Worm (Caenorhabditis elegans) whole organism, young adult: Measurements from ENCODE around the gene K07D4.6.

Experiments used
- F10E7.11 ChIP-seq: sonication (generic microtip); optimal IDR thresholded peaks from 2 replicates; lab custom pipeline; 2017; ENCODE audit warnings: mild to moderate bottlenecking, missing genetic modification characterization, moderate library complexity, missing compliant biosample characterization
- Y56A3A.18 ChIP-seq: fragments of 200-800 bp; sonication (Bioruptor generic); IDR thresholded peaks from 2 replicates; pipeline ENCODE4 v1.3.6; 2022; ENCODE audit warnings: missing genetic modification reagents, missing genetic modification characterization, missing compliant biosample characterization
- Y67H2A.10 ChIP-seq: fragments of 200-800 bp; sonication (Bioruptor generic); conservative IDR thresholded peaks from 2 replicates; pipeline ENCODE4 v1.3.6; 2022; ENCODE audit warnings: missing genetic modification reagents, missing genetic modification characterization, missing compliant biosample characterization
- ama-1 ChIP-seq, 3 experiments: fragments of 150-350 bp in 1 of 3; sonication (generic microtip) in 2 of 3; optimal IDR thresholded peaks; 2 replicates each; lab custom pipeline; 2014 to 2018; ENCODE audit warnings: missing biosample characterization in 2 of 3, missing genetic modification characterization in 2 of 3, missing genetic modification reagents in 2 of 3
- lag-1 ChIP-seq: fragments of 200-800 bp; sonication (Bioruptor generic); IDR thresholded peaks from 2 replicates; pipeline ENCODE4 v1.3.6; 2022; ENCODE audit warnings: missing genetic modification reagents, missing genetic modification characterization, missing compliant biosample characterization
- pbrm-1 ChIP-seq: fragments of 200-800 bp; sonication (Bioruptor generic); IDR thresholded peaks from 2 replicates; pipeline ENCODE4 v1.3.6; 2022; ENCODE audit warnings: missing genetic modification reagents, missing genetic modification characterization, missing compliant biosample characterization
- snpc-4 ChIP-seq, 5 experiments: fragments of 150-350 bp in 1 of 5; sonication (generic microtip) in 4 of 5; optimal IDR thresholded peaks; 2 replicates each; lab custom pipeline; 2014 to 2018; ENCODE audit warnings: missing genetic modification characterization in 5 of 5, missing biosample characterization in 3 of 5, antibody characterized with exemption in 2 of 5, mild to moderate bottlenecking in 2 of 5, missing compliant biosample characterization in 2 of 5, missing genotype in 2 of 5, moderate library complexity in 2 of 5, missing genetic modification reagents in 1 of 5
- ztf-6 ChIP-seq: fragments of 200-800 bp; sonication (Bioruptor generic); IDR thresholded peaks from 2 replicates; pipeline ENCODE4 v1.3.6; 2022; ENCODE audit warnings: missing genetic modification reagents, missing genetic modification characterization, missing compliant biosample characterization

DNA sequence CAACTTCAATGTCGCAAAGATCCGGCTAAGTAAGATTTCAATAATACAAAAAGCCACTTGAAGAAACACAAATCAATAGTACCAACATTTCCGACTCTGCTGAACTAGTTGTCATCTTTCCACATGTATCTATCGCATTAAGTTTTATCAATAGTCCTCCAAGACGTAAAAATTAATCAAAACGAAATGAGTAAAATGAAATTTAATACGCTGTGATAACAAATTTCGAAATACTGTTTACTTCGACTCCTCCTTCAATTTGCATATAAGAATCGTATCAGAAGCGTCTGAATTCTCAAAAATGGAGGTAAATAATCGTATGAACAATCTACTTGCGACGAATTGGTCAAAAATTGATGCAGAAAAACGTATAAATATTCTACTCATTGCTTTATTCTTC is 27.8 kb downstream of the K07D4.6 start:
- TF ChIP-seq snpc-4 (GFP tag; optimal IDR thresholded peaks at IDR 0.05; lab: Kevin White, UChicago) = no peak
- no peak for TF ChIP-seq snpc-4 (tag; optimal IDR thresholded peaks at IDR 0.05; lab: Kevin White, UChicago)
- no peak for TF ChIP-seq Y56A3A.18 (GFP tag; lab: Robert Waterston, UW)
- TF ChIP-seq Y67H2A.10 (GFP tag; lab: Robert Waterston, UW) = no peak
- TF ChIP-seq pbrm-1 (GFP tag; lab: Robert Waterston, UW) = no peak
- no peak for TF ChIP-seq F10E7.11 (tag; lab: Kevin White, UChicago)
- TF ChIP-seq ama-1 (optimal IDR thresholded peaks at IDR 0.05; lab: Kevin White, UChicago) = no peak
- no peak for TF ChIP-seq ama-1 (GFP tag; optimal IDR thresholded peaks at IDR 0.05; lab: Kevin White, UChicago)
- no peak for TF ChIP-seq lag-1
- no peak for TF ChIP-seq ztf-6 (GFP tag; lab: Robert Waterston, UW)
